Worm (Caenorhabditis elegans): ENCODE data around the gene C49A9.3.
"Not testable (repeated sequence)": the region's sequence is repeated elsewhere in the genome, so short reads cannot be mapped to it uniquely, and the experiment has no call there.

The C49A9.3 gene

DNA sequence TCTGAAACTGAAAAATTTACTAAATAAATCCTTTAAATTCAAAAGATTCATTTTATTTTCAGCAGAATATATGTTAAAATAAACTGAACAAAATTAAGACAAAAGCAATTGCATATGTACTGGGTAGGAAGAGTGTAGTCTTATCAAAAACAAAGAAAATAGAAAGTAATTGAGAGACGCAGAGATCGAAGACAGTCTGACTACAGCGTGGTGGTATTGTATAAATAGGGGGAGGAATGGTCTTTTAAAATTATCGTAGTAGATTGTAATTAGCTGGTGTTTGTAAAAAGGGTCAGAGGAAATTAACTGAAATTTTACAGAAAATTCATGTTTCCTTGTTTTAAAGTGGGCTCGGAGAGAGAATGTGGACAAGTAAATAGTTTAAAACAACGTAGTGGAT is 26.6 kb downstream of the C49A9.3 start, which contains the start of gene acox-3 (continued):
- TF ChIP-seq hif-1 (tag; optimal IDR thresholded peaks at IDR 0.05) (no peak), madf-9 (GFP tag; conservative IDR thresholded peaks at IDR 0.05) (no peak), rbr-2 (tag; optimal IDR thresholded peaks at IDR 0.05) (no peak), skn-1 (tag; optimal IDR thresholded peaks at IDR 0.05) (no peak), ZK546.5 (tag; optimal IDR thresholded peaks at IDR 0.05) (no peak)

DNA sequence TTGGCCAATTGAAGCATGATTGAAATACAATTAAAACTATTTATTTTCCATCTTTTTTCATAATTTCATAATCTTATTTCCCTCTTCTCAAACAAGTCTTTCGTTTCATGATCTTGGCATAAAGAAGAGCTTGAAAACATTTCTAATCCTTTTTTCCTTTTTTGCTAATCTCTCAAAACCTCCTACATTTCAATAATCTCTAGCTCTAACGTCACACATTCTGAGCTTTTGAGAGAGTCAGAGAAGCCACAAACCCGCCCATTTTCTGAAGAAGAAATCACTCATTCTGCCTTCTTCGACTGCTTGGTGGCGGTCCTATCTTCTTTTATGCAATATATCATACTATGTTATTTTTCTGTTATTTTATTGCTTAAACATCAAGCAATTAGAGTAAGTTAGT is 27.7 kb downstream of the C49A9.3 start, which contains the start of gene F58F9.1:
TSS of gene F58F9.1 (plus strand) at position 251 of the 400 bp plus-strand sequence.
- TF ChIP-seq aha-1 (tag), result peak; percentile 44
- TF ChIP-seq zfp-3 (GFP tag; conservative IDR thresholded peaks at IDR 0.05), result no peak
- TF ChIP-seq nhr-237 (tag; optimal IDR thresholded peaks at IDR 0.05), result no peak
- TF ChIP-seq unc-62 (GFP tag; optimal IDR thresholded peaks at IDR 0.05 in 1 of 2), result peak in 1 of 2 experiments; percentile 16
- TF ChIP-seq unc-62 (tag; optimal IDR thresholded peaks at IDR 0.05), result no peak
- TF ChIP-seq hlh-30 (tag; optimal IDR thresholded peaks at IDR 0.05; ENCODE audit: insufficient read depth), result peak; percentile 6
- TF ChIP-seq arid-1 (GFP tag; conservative IDR thresholded peaks at IDR 0.05), result no peak
- no peak for TF ChIP-seq nhr-28 (tag; optimal IDR thresholded peaks at IDR 0.05)

DNA sequence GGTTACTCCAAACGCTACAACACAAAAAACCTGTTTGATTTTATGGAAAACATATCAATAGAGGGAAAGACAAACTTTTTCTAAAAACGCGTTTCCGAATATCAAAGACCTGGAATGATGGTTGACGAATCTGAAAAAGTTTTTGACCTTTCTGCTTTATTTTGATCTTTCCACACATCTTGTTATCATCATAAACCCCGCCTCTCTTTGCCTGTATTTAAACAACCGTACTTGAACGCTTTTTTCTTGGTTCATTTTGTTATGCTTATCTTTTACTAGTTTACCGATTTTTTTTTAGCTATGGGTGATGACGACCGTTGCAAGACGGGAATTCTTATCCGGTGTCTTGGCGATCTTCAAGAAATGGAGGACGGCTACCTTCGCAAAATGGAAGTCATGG is 31.1 kb downstream of the C49A9.3 start, which contains the start of gene T13A10.2:
TSS of gene T13A10.2 (plus strand) at position 301 of the 400 bp plus-strand sequence.
- not testable (repeated sequence) for TF ChIP-seq rbr-2 (tag; optimal IDR thresholded peaks at IDR 0.05); nhr-42 (GFP tag; IDR thresholded peaks at IDR 0.05); lir-3 (tag; optimal IDR thresholded peaks at IDR 0.05)

DNA sequence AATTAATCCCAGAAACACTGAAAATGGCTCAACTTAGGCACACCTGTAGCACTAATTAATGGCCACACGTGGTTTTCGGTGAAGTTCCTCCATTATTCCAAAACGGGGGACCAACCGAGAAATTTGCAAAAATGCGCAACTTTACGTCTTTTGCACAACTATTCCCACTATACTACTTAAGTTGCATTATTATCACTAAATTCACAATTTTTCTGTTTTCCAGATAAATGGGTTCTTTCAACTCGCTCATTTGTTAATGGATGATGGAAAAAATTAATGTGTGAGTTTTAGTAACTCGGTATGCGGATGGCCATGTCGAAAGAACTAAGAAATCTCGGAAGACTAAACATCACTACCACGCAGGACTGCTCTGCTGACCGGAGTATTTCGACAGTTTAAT is 32.7 kb downstream of the C49A9.3 start, which contains the start of gene T13A10.64:
TSS of gene T13A10.64 (plus strand) at position 301 of the 400 bp plus-strand sequence.
- no peak for TF ChIP-seq madf-5 (GFP tag; IDR thresholded peaks at IDR 0.05)
- no peak for TF ChIP-seq hlh-30 (tag; optimal IDR thresholded peaks at IDR 0.05; ENCODE audit: insufficient read depth)
- TF ChIP-seq mxl-3 (GFP tag; optimal IDR thresholded peaks at IDR 0.05), result no peak
- TF ChIP-seq lin-39 (tag; optimal IDR thresholded peaks at IDR 0.05), result no peak
- no peak for TF ChIP-seq ceh-62 (tag; optimal IDR thresholded peaks at IDR 0.05)

- no peak for TF ChIP-seq F37D6.2 (tag; optimal IDR thresholded peaks at IDR 0.05)
- peak in 1 of 2 experiments; percentile 90 for TF ChIP-seq unc-62 (GFP tag; optimal IDR thresholded peaks at IDR 0.05 in 1 of 2)
- TF ChIP-seq unc-62 (tag; optimal IDR thresholded peaks at IDR 0.05), result no peak
These were observed 37.1 kb downstream of the C49A9.3 start for ce11 chrIV:6258967-6259366.

DNA sequence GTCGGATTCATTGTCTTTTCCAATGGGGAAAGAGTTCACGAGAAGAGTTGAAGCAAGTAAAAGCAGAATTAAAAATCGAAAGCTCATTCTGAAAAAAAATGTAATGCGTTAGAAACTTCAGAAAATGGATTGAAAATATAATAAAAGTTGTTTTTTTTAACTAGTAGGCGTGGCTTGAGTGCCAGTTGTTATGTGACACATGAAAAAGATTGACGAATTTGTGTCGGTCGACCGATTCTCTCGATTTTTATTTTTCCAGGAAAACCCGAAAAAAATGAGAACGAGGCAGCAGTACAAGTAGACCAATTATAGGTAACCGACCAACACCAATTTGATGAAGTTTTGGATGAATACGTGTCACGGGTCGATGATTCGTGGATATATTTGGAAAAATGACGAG is 37.8 kb downstream of the C49A9.3 start, which contains the start of gene nlp-16:
TSS of gene nlp-16 (minus strand) at position 101 of the 400 bp plus-strand sequence.
- TF ChIP-seq zfp-2 (tag; optimal IDR thresholded peaks at IDR 0.05) (no peak), hlh-30 (tag; optimal IDR thresholded peaks at IDR 0.05; ENCODE audit: insufficient read depth) (no peak), Y48G9A.11 (GFP tag; IDR thresholded peaks at IDR 0.05) (no peak), dmd-9 (GFP tag; IDR thresholded peaks at IDR 0.05) (no peak), zip-2 (tag; optimal IDR thresholded peaks at IDR 0.05) (no peak), sdz-12 (GFP tag; optimal IDR thresholded peaks at IDR 0.05) (no peak), F26F4.8 (GFP tag; conservative IDR thresholded peaks at IDR 0.05) (no peak), zag-1 (tag; optimal IDR thresholded peaks at IDR 0.05) (no peak), lim-7 (GFP tag; IDR thresholded peaks at IDR 0.05) (no peak), lir-3 (tag; optimal IDR thresholded peaks at IDR 0.05) (no peak), aha-1 (tag) (no peak), Y5F2A.4 (GFP tag; optimal IDR thresholded peaks at IDR 0.05) (no peak), egl-27 (tag; optimal IDR thresholded peaks at IDR 0.05) (no peak)

DNA sequence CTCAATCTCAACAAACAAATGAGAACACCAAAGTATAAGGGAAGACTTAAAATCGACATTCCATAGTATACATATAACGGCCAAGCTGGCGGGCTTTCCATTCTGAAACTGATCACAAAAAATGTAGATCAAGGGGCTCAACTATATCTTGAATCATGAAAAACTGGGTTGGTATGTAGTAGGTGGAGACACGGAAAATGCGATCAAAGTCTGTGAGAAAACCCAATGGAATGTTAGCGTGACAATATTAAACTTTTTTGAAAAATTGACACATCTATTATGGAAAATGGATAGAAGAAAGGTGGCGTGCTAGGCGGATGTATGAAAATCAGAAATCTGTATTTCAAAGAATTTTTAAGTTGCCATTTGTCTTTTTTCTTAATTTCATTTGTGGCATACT is 41.4 kb downstream of the C49A9.3 start, which contains the start of gene srv-28:
TSS of gene srv-28 (minus strand) at position 101 of the 400 bp plus-strand sequence.
- TF ChIP-seq unc-62 (GFP tag; optimal IDR thresholded peaks at IDR 0.05 in 1 of 2), result peak in 1 of 2 experiments; percentile 33
- no peak for TF ChIP-seq unc-62 (tag; optimal IDR thresholded peaks at IDR 0.05)
- TF ChIP-seq mxl-2 (GFP tag; conservative IDR thresholded peaks at IDR 0.05), result no peak
- TF ChIP-seq aha-1 (tag), result peak; percentile 7
- no peak for TF ChIP-seq hif-1 (tag; optimal IDR thresholded peaks at IDR 0.05)
